Worm (Caenorhabditis elegans) whole organism, mixed stage, embryonic: Measurements from ENCODE around the gene Y12A6A.1.

Experiments
- ceh-43 ChIP-seq: fragments of 200-800 bp; sonication (Bioruptor generic); optimal IDR thresholded peaks from 2 replicates; lab custom pipeline; 2018; ENCODE audit warnings: mild to moderate bottlenecking, missing genetic modification characterization, moderate library complexity, missing compliant biosample characterization
- cnd-1 ChIP-seq: fragments of 200-800 bp; sonication (Bioruptor generic); optimal IDR thresholded peaks from 2 replicates; lab custom pipeline; 2018; ENCODE audit warnings: mild to moderate bottlenecking, missing genetic modification characterization, missing compliant biosample characterization
- elt-1 ChIP-seq: sonication (generic microtip); optimal IDR thresholded peaks from 2 replicates; lab custom pipeline; 2017; ENCODE audit warnings: missing genetic modification characterization, mild to moderate bottlenecking, missing compliant biosample characterization, antibody characterized with exemption, moderate library complexity, borderline replicate concordance; ENCODE audit not compliant: insufficient read depth
- elt-3 ChIP-seq: fragments of 150-350 bp; optimal IDR thresholded peaks from 2 replicates; lab custom pipeline; 2014; ENCODE audit warnings: missing biosample characterization, missing genetic modification characterization
- lsy-2 ChIP-seq: fragments of 150-350 bp; optimal IDR thresholded peaks from 2 replicates; lab custom pipeline; 2014; ENCODE audit warnings: missing biosample characterization, missing genetic modification characterization
- mep-1 ChIP-seq: fragments of 150-350 bp; optimal IDR thresholded peaks from 2 replicates; lab custom pipeline; 2017; ENCODE audit warnings: missing biosample characterization, missing genetic modification reagents, missing genetic modification characterization, inconsistent platforms
- nhr-28 ChIP-seq: fragments of 150-350 bp; optimal IDR thresholded peaks from 2 replicates; lab custom pipeline; 2014; ENCODE audit warnings: missing biosample characterization, missing genetic modification characterization
- nhr-76 ChIP-seq: sonication (generic microtip); optimal IDR thresholded peaks from 2 replicates; lab custom pipeline; 2017; ENCODE audit warnings: missing biosample characterization, missing genetic modification characterization
- pha-4 ChIP-seq: fragments of 150-350 bp; optimal IDR thresholded peaks from 2 replicates; lab custom pipeline; 2018; ENCODE audit warnings: missing biosample characterization, missing genetic modification reagents, missing genetic modification characterization
- snpc-4 ChIP-seq: fragments of 150-350 bp; optimal IDR thresholded peaks from 2 replicates; lab custom pipeline; 2014; ENCODE audit warnings: missing biosample characterization, missing genetic modification characterization
- sptf-1 ChIP-seq: sonication (generic microtip); optimal IDR thresholded peaks from 2 replicates; lab custom pipeline; 2017; ENCODE audit warnings: mild to moderate bottlenecking, missing genetic modification characterization, moderate library complexity, missing compliant biosample characterization
- unc-62 ChIP-seq: fragments of 150-350 bp; optimal IDR thresholded peaks from 2 replicates; lab custom pipeline; 2014; ENCODE audit warnings: missing biosample characterization, missing genetic modification reagents, missing genetic modification characterization
- ztf-11 ChIP-seq: fragments of 150-350 bp; optimal IDR thresholded peaks from 2 replicates; lab custom pipeline; 2014; ENCODE audit warnings: missing biosample characterization, missing genetic modification characterization

DNA sequence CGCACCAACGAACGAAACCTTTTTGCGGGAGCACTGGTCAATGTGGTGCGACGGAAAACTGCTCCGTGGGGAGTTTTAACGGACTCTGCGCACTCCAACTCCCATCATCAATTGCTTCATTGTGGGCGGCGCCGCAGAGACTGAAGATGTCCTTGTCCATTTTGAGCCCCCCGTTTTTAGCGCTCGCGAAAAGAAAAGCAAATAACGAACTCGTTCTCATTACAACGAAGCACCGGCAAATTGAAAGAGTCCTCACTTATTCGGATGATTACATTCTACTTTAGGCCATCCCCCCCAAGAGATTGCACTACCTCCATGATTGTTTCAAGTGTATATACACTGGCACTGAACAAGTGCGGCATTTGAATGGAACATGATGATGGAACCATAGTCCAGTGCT is 25.3 kb upstream of the Y12A6A.1 start, which contains the start of gene acr-9:
- no peak for TF ChIP-seq pha-4
- TF ChIP-seq unc-62 (GFP tag; lab: Kevin White, UChicago) = no peak
- no peak for TF ChIP-seq elt-3 (tag; lab: Kevin White, UChicago)
- no peak for TF ChIP-seq mep-1 (tag; lab: Kevin White, UChicago)
- TF ChIP-seq ceh-43 (GFP tag; lab: Kevin White, UChicago) = no peak
- TF ChIP-seq nhr-76 (tag; lab: Kevin White, UChicago) = no peak
- no peak for TF ChIP-seq nhr-28 (tag; lab: Kevin White, UChicago)
- TF ChIP-seq snpc-4 (tag; lab: Kevin White, UChicago) = no peak
- no peak for TF ChIP-seq ztf-11 (tag; lab: Kevin White, UChicago)
- no peak for TF ChIP-seq cnd-1 (tag; lab: Kevin White, UChicago)
- TF ChIP-seq lsy-2 (tag; lab: Kevin White, UChicago) = no peak
- no peak for TF ChIP-seq elt-1 (tag; lab: Kevin White, UChicago)
- TF ChIP-seq sptf-1 = no peak
